Worm (Caenorhabditis elegans) whole organism, early embryonic: ENCODE results near the gene F38A6.4.

Experiments used
- B0310.2 ChIP-seq: sonication (generic microtip); optimal IDR thresholded peaks from 2 replicates; lab custom pipeline; 2016; ENCODE audit warnings: mild to moderate bottlenecking, missing genetic modification characterization, missing compliant biosample characterization
- F13C5.2 ChIP-seq: sonication (generic microtip); optimal IDR thresholded peaks from 2 replicates; lab custom pipeline; 2017; ENCODE audit warnings: mild to moderate bottlenecking, missing genetic modification characterization, inconsistent platforms, missing compliant biosample characterization
- aly-1 ChIP-seq: sonication (generic microtip); optimal IDR thresholded peaks from 2 replicates; lab custom pipeline; 2016; ENCODE audit warnings: missing genetic modification characterization, missing compliant biosample characterization
- ama-1 ChIP-seq: fragments of 150-350 bp; optimal IDR thresholded peaks from 2 replicates; lab custom pipeline; 2014
- ceh-13 ChIP-seq: fragments of 200-800 bp; sonication (Bioruptor generic); optimal IDR thresholded peaks from 2 replicates; lab custom pipeline; 2018; ENCODE audit warnings: mild to moderate bottlenecking, missing genetic modification characterization, missing compliant biosample characterization
- ceh-36 ChIP-seq: sonication (generic microtip); optimal IDR thresholded peaks from 2 replicates; lab custom pipeline; 2016; ENCODE audit warnings: missing genetic modification characterization, inconsistent platforms, missing compliant biosample characterization
- ets-7 ChIP-seq: sonication (generic microtip); optimal IDR thresholded peaks from 2 replicates; lab custom pipeline; 2016; ENCODE audit warnings: missing genotype, missing genetic modification characterization, missing compliant biosample characterization
- flt-1 ChIP-seq: fragments of 200-800 bp; sonication (Bioruptor generic); IDR thresholded peaks from 2 replicates; pipeline ENCODE4 v1.3.6; 2022; ENCODE audit warnings: missing genetic modification characterization, missing compliant biosample characterization
- hmbx-1 ChIP-seq: sonication (generic microtip); optimal IDR thresholded peaks from 2 replicates; lab custom pipeline; 2016; ENCODE audit warnings: mild to moderate bottlenecking, missing genetic modification characterization, missing compliant biosample characterization
- hmg-4 ChIP-seq: fragments of 200-800 bp; sonication (Bioruptor generic); optimal IDR thresholded peaks from 2 replicates; lab custom pipeline; 2018; ENCODE audit warnings: mild to moderate bottlenecking, missing genetic modification characterization, missing compliant biosample characterization
- hnd-1 ChIP-seq: sonication (generic microtip); optimal IDR thresholded peaks from 2 replicates; lab custom pipeline; 2016; ENCODE audit warnings: missing genetic modification characterization, missing compliant biosample characterization
- pes-1 ChIP-seq: fragments of 200-800 bp; sonication (Bioruptor generic); IDR thresholded peaks from 2 replicates; pipeline ENCODE4 v1.3.6; 2022; ENCODE audit warnings: missing genetic modification reagents, missing genetic modification characterization, missing compliant biosample characterization
- scrt-1 ChIP-seq: fragments of 200-800 bp; sonication (Bioruptor generic); IDR thresholded peaks from 2 replicates; pipeline ENCODE4 v1.3.6; 2022; ENCODE audit warnings: missing genetic modification characterization, missing compliant biosample characterization
- sea-1 ChIP-seq: fragments of 200-800 bp; sonication (Bioruptor generic); conservative IDR thresholded peaks from 2 replicates; pipeline ENCODE4 v1.3.6; 2022; ENCODE audit warnings: missing genetic modification characterization, missing compliant biosample characterization
- tbx-11 ChIP-seq: fragments of 200-800 bp; sonication (Bioruptor generic); IDR thresholded peaks from 2 replicates; pipeline ENCODE4 v1.3.6; 2022; ENCODE audit warnings: missing genetic modification characterization, missing compliant biosample characterization
- tbx-37 ChIP-seq: fragments of 200-800 bp; sonication (Bioruptor generic); conservative IDR thresholded peaks from 2 replicates; pipeline ENCODE4 v1.3.6; 2022; ENCODE audit warnings: missing genetic modification reagents, missing genetic modification characterization, missing compliant biosample characterization
- tra-4 ChIP-seq: sonication (generic microtip); optimal IDR thresholded peaks from 2 replicates; lab custom pipeline; 2017; ENCODE audit warnings: missing genetic modification characterization, missing compliant biosample characterization

The F38A6.4 gene

DNA sequence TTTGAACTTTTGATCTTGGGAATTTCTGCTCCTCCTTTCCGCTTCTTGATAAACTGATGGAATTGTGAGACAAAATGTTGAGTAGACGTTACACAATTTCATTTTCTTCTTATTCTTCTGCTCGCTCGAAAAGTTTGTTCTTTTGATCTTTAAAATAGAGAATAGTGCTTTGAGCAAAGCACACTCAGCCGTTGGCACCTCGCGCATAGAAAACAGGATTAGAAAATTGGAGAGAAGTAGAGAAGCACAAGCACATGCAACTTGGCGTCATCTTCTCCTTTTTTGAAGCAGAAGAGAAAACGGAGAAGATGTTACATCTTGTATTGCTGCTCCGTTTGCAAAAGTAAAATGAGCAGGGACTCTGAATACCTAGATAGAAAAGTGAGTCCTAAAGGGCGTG is 7.0 kb upstream of the F38A6.4 start:
- TF ChIP-seq ets-7 (tag; lab: Kevin White, UChicago) (no peak), flt-1 (GFP tag; lab: Robert Waterston, UW) (no peak), ceh-13 (no peak), hmg-4 (GFP tag; lab: Kevin White, UChicago) (no peak), hnd-1 (tag; lab: Kevin White, UChicago) (no peak), tbx-37 (GFP tag; lab: Robert Waterston, UW) (no peak), pes-1 (GFP tag; lab: Robert Waterston, UW) (no peak), aly-1 (tag; lab: Kevin White, UChicago) (no peak), scrt-1 (GFP tag; lab: Robert Waterston, UW) (no peak), ceh-36 (tag; lab: Kevin White, UChicago) (no peak), sea-1 (GFP tag; lab: Robert Waterston, UW) (no peak), F13C5.2 (tag; lab: Kevin White, UChicago) (no peak)

DNA sequence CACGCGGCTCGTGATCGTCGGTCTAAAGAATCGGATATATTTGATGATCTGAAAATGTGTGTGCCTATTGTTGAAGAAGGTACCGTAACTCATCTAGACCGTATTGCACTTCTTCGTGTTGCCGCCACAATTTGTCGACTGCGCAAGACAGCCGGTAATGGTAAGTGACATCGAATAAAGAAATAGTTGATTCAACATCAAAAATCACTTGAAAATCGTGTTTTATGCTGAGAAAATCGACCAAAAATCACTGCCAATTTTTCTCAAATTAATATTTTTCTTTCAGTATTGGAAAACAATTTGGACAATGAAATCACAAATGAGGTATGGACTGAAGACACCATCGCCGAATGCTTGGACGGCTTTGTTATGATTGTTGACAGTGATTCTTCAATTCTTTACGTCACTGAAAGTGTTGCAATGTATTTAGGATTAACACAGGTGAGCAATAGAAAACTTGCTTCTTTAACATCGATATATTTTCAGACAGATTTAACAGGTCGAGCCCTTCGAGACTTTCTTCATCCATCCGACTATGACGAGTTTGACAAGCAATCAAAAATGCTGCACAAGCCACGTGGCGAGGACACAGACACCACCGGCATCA is 6.3 kb upstream of the F38A6.4 start:
- TF ChIP-seq aly-1 (tag; lab: Kevin White, UChicago): no peak
- no peak for TF ChIP-seq hmbx-1 (tag; lab: Kevin White, UChicago)
- no peak for TF ChIP-seq scrt-1 (GFP tag; lab: Robert Waterston, UW)
- no peak for TF ChIP-seq flt-1 (GFP tag; lab: Robert Waterston, UW)
- no peak for TF ChIP-seq ets-7 (tag; lab: Kevin White, UChicago)
- TF ChIP-seq hnd-1 (tag; lab: Kevin White, UChicago): no peak
- no peak for TF ChIP-seq hmg-4 (GFP tag; lab: Kevin White, UChicago)
- TF ChIP-seq sea-1 (GFP tag; lab: Robert Waterston, UW): no peak
- TF ChIP-seq pes-1 (GFP tag; lab: Robert Waterston, UW): no peak
- TF ChIP-seq ceh-13: no peak
- no peak for TF ChIP-seq ama-1
- TF ChIP-seq tbx-11: no peak
- no peak for TF ChIP-seq F13C5.2 (tag; lab: Kevin White, UChicago)

DNA sequence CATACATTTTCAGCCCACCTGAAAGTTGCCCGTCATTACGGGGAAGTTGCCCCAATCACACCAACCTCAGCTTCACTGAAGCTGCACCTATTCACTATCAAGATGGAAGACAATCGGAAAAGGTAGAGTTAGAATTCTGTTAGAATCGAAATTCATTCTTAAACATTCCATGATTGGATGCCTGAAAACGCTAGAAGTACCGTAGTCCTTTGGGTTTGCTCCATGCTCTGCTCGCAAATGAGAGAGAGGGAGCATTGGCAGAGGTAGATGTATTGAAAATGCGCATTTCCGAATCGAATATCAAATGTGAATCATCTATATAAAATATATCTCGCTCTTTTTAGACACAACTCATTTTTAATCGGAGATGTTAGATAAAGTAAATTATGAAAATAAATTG is 5.2 kb upstream of the F38A6.4 start, which contains the start of gene hif-1:
hif-1 (plus strand) TSS at position 8 of the 400 bp plus-strand sequence.
- no peak for TF ChIP-seq tbx-11
- no peak for TF ChIP-seq ceh-13
- no peak for TF ChIP-seq B0310.2
- no peak for TF ChIP-seq F13C5.2 (tag; lab: Kevin White, UChicago)
- no peak for TF ChIP-seq hmbx-1 (tag; lab: Kevin White, UChicago)
- TF ChIP-seq sea-1 (GFP tag; lab: Robert Waterston, UW): no peak
- no peak for TF ChIP-seq tra-4
- TF ChIP-seq ceh-36 (tag; lab: Kevin White, UChicago): no peak
- TF ChIP-seq ets-7 (tag; lab: Kevin White, UChicago): no peak
- no peak for TF ChIP-seq ama-1
- no peak for TF ChIP-seq flt-1 (GFP tag; lab: Robert Waterston, UW)
- TF ChIP-seq hmg-4 (GFP tag; lab: Kevin White, UChicago): no peak
- TF ChIP-seq hnd-1 (tag; lab: Kevin White, UChicago): no peak
- no peak for TF ChIP-seq aly-1 (tag; lab: Kevin White, UChicago)

DNA sequence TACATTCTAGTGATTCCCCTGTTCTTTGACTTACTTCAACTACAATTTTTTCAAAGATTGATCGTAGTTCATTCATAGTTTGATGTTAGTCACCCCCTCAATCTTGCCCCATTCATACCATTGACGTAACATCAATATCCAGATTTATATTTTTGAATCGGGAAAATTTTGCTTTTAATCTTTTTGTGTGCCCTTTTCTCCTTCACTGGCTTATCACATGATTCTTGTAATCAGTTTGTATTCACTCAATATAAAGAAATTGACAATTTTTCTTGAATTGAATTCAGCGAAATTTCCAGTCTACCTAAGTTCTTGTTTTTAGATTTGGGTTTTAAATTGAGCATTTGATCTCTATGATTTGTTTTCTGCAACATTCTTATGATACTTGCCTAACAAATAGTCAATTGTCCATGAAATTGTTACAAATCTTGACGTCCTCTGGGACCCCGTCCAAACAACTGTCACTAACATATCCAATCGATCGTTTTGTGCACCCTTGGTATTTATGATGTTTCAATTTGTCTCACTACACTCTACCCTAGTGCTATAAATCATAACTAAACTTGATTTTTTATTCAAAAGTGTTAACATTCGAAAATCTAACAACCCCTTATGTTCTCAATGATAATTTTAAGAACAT is 4.7 kb upstream of the F38A6.4 start:
- TF ChIP-seq F13C5.2 (tag; lab: Kevin White, UChicago) (no peak), hmg-4 (GFP tag; lab: Kevin White, UChicago) (no peak), sea-1 (GFP tag; lab: Robert Waterston, UW) (no peak), hnd-1 (tag; lab: Kevin White, UChicago) (no peak), tbx-11 (no peak), pes-1 (GFP tag; lab: Robert Waterston, UW) (no peak), flt-1 (GFP tag; lab: Robert Waterston, UW) (no peak), ceh-36 (tag; lab: Kevin White, UChicago) (no peak), ets-7 (tag; lab: Kevin White, UChicago) (no peak), scrt-1 (GFP tag; lab: Robert Waterston, UW) (no peak), tra-4 (no peak), tbx-37 (GFP tag; lab: Robert Waterston, UW) (no peak), aly-1 (tag; lab: Kevin White, UChicago) (no peak)

DNA sequence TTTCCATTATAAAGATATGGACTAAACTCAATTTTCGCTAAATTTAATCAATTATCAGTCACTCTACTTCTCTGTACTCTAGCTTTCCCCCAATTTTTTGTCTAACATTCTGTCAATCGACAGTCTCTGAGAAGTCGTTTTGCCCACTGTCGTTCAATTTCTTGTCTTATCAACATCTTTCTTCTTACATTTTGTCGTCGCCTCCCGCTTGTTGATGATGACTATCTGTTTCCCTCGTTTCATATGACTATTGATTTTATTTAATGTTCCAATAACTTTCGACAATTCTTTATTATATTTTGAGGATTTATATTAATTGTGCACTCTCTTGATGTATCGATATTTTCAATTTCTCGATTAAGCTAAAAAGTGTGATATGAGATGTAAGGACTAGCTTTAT is 3.7 kb upstream of the F38A6.4 start:
- TF ChIP-seq B0310.2: no peak
- no peak for TF ChIP-seq scrt-1 (GFP tag; lab: Robert Waterston, UW)
- TF ChIP-seq sea-1 (GFP tag; lab: Robert Waterston, UW): no peak
- TF ChIP-seq tbx-37 (GFP tag; lab: Robert Waterston, UW): no peak
- no peak for TF ChIP-seq ets-7 (tag; lab: Kevin White, UChicago)
- no peak for TF ChIP-seq hmg-4 (GFP tag; lab: Kevin White, UChicago)
- TF ChIP-seq flt-1 (GFP tag; lab: Robert Waterston, UW): no peak
- TF ChIP-seq tbx-11: no peak
- TF ChIP-seq hmbx-1 (tag; lab: Kevin White, UChicago): no peak
- TF ChIP-seq ama-1: no peak
- no peak for TF ChIP-seq ceh-36 (tag; lab: Kevin White, UChicago)
- TF ChIP-seq tra-4: no peak
- TF ChIP-seq F13C5.2 (tag; lab: Kevin White, UChicago): no peak
- no peak for TF ChIP-seq hnd-1 (tag; lab: Kevin White, UChicago)
- TF ChIP-seq pes-1 (GFP tag; lab: Robert Waterston, UW): no peak
- TF ChIP-seq aly-1 (tag; lab: Kevin White, UChicago): no peak

DNA sequence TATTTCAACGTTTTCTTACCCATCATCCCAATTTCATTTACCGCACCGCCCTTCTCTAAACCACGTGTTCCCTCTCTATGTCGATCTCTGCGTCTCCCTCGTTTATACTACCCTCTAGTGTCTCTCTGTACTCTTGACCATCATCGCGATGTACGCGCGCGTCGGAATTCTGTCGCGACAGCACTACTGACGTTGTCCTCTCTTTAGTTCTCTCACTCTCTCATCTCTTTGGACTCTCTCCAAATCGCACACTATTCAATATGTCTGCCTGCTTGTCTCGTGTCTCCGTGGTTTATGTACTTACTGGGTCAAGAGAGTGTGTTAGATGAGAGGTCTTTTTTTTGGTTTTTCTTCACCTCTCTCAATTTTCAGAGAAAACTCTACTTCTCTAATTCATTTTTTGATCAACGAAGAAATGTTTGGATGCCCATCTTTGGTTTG is 3.1 kb upstream of the F38A6.4 start:
- no peak for TF ChIP-seq ets-7 (tag; lab: Kevin White, UChicago)
- no peak for TF ChIP-seq tbx-11
- TF ChIP-seq ceh-36 (tag; lab: Kevin White, UChicago): no peak
- peak; percentile 10 for TF ChIP-seq hmg-4 (GFP tag; lab: Kevin White, UChicago)
- TF ChIP-seq pes-1 (GFP tag; lab: Robert Waterston, UW): no peak
- no peak for TF ChIP-seq tra-4
- TF ChIP-seq tbx-37 (GFP tag; lab: Robert Waterston, UW): no peak
- no peak for TF ChIP-seq scrt-1 (GFP tag; lab: Robert Waterston, UW)
- no peak for TF ChIP-seq hnd-1 (tag; lab: Kevin White, UChicago)
- TF ChIP-seq B0310.2: no peak
- no peak for TF ChIP-seq sea-1 (GFP tag; lab: Robert Waterston, UW)
- no peak for TF ChIP-seq hmbx-1 (tag; lab: Kevin White, UChicago)
- TF ChIP-seq aly-1 (tag; lab: Kevin White, UChicago): no peak
- TF ChIP-seq flt-1 (GFP tag; lab: Robert Waterston, UW): no peak
- no peak for TF ChIP-seq ama-1
- no peak for TF ChIP-seq ceh-13
- TF ChIP-seq F13C5.2 (tag; lab: Kevin White, UChicago): peak; percentile 21
